Worm (Caenorhabditis elegans) whole organism, L2 larva: ENCODE results near the gene R05G9.1.

Experiments
- blmp-1 ChIP-seq: sonication (generic microtip); optimal IDR thresholded peaks from 2 replicates; lab custom pipeline; 2017; ENCODE audit warnings: missing genetic modification characterization, mild to moderate bottlenecking, missing compliant biosample characterization, antibody characterized with exemption, moderate library complexity; ENCODE audit not compliant: insufficient read depth
- ceh-82 ChIP-seq: fragments of 150-350 bp; optimal IDR thresholded peaks from 2 replicates; lab custom pipeline; 2014; ENCODE audit warnings: missing biosample characterization, missing genetic modification characterization
- elt-1 ChIP-seq: fragments of 150-350 bp; optimal IDR thresholded peaks from 2 replicates; lab custom pipeline; 2014; ENCODE audit warnings: missing biosample characterization, missing genetic modification characterization
- snpc-4 ChIP-seq: fragments of 150-350 bp; optimal IDR thresholded peaks from 2 replicates; lab custom pipeline; 2014; ENCODE audit warnings: missing biosample characterization, missing genetic modification characterization

DNA sequence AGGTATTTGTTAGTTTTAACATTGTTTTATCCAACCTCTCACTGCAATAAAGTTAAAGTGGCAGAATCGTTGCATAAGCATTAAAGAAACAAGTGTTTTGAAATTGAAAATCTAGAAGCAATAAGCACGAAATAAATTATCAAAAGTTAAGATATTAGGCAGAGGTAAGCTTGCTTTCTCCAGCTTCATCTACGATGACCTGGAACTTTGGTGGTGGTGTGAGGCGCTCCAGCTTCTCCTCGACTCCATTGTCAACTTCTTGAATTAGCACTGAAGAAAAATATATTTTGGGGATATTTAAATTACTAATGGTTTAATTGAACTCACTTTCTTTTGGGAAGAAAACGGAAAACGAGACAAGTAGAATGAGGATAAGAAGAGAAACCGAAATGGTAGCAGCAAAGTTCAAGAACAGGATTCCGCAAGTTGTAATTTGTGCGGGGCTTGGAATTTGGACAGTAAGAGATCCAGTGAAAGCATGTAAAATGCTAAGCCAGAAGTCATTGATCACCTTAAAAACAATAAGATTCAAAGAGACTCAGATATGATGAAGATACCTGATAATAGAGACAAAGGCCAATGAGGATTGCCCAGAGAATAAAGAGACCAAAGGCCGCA lies 9.2 kb upstream of the R05G9.1 start:
- TF ChIP-seq ceh-82 (tag; lab: Kevin White, UChicago) = no peak
- no peak for TF ChIP-seq blmp-1 (tag; lab: Kevin White, UChicago)
- TF ChIP-seq snpc-4 = no peak
- no peak for TF ChIP-seq elt-1 (tag; lab: Kevin White, UChicago)
